Worm (Caenorhabditis elegans): ENCODE measurements around the gene C04B4.4.

- TF ChIP-seq ama-1 (optimal IDR thresholded peaks at IDR 0.05) (no peak), hnd-1 (tag; optimal IDR thresholded peaks at IDR 0.05) (no peak), flt-1 (GFP tag; IDR thresholded peaks at IDR 0.05) (no peak), scrt-1 (GFP tag; IDR thresholded peaks at IDR 0.05) (no peak), tbx-11 (GFP tag; IDR thresholded peaks at IDR 0.05) (no peak), sea-1 (GFP tag; conservative IDR thresholded peaks at IDR 0.05) (no peak), hmg-4 (GFP tag; optimal IDR thresholded peaks at IDR 0.05) (no peak), tbx-37 (GFP tag; conservative IDR thresholded peaks at IDR 0.05) (no peak), F13C5.2 (tag; optimal IDR thresholded peaks at IDR 0.05) (no peak), hmbx-1 (tag; optimal IDR thresholded peaks at IDR 0.05) (no peak), ets-7 (tag; optimal IDR thresholded peaks at IDR 0.05) (no peak), aly-1 (tag; optimal IDR thresholded peaks at IDR 0.05) (no peak), pes-1 (GFP tag; IDR thresholded peaks at IDR 0.05) (no peak)
Measured at ce11 chrX:12317560-12317959, 26.9 kb downstream of the C04B4.4 start.
